Fruit fly (Drosophila melanogaster): ENCODE data around the gene CG9948.

CG9948 gene

DNA sequence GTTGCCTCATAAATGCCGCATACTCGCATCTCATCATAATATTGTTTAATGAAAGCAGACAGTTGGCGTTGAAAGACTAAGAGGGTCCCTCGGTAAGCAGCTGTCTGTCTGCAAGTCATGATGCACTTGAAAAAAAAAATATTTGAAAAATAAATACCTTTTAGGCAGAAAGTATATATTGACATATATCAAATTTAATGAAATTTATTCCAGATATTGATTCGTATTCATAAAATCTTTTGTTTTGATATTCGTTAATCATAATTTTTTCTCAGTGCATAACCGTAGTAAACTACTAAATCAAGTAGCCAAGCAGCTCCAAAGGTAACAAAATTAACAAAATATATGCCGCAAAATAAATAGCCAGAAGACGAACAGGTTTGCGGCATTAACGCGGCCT, 46.1 kb downstream of the CG9948 start:
- TF ChIP-seq CG17801 (GFP tag; optimal IDR thresholded peaks at IDR 0.05; ENCODE audit: partially characterized antibody) = no peak

DNA sequence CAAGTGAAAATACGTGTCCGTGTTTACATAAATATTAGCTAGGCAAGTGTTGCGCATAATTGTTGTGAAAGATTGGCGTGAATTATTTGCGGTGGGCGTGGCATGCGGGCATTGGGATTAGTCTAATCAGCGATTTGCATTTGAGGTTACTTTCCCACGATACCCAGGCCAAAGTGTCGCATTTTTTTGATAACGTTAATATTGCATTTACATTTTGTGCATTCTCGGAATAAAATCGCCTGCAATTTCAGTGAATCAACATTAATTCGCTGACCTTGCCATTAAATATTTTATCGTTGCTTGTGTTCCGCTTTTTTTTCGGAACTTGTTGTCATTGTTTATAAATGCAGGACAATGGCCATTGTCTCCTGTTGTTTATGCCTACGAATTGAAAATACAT, 46.6 kb downstream of the CG9948 start:
- TF ChIP-seq CG17801 (GFP tag; optimal IDR thresholded peaks at IDR 0.05; ENCODE audit: partially characterized antibody) = no peak

DNA sequence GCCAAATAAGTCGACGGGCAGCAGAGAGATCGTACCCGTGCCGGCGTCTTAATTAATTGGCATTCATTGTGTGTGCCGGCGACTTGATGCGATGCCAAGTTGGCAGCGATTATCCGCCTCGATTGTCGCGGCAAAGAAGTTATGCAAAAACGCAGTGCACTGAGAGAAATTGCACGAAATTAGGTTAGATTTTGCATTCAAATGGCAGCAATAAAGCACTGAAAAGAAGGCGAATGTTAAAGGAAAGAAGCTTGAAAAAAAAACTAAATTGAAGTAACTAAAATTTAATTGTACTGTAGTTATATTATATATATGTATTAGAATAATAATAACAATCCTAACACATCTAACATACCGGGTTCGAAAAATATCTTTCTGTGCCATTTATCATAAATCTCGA, 47.3 kb downstream of the CG9948 start:
- TF ChIP-seq CG17801 (GFP tag; optimal IDR thresholded peaks at IDR 0.05; ENCODE audit: partially characterized antibody) = no peak

DNA sequence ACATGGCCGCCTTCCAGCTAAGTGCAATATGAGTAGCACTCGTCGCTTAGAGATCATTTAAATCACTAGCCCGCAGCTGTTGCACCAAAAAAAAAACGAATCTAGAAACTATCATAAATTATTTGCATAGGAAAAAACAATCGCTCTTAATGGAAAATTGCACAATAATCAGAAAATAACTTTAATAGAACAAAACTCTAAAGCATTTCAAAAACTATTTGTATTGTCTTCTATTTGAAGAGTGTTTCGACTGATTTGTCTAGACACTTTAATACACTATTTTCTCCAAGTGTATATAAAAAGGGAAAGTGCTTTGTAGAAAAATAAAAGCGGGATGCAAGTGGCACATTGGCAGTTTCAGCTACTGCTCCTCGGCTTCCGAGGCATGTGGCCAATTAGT, 50.6 kb downstream of the CG9948 start:
- no peak for TF ChIP-seq CG17801 (GFP tag; optimal IDR thresholded peaks at IDR 0.05; ENCODE audit: partially characterized antibody)

All from ovary, adult (tissue).